Fruit fly (Drosophila melanogaster) whole organism, embryonic: Measurements from ENCODE around the gene CG9626.
A peak's percentile ranks its signal among the peaks of the same experiment; 100 is the strongest.

ENCODE experiments used
- Bdp1 ChIP-seq: fragments of 200-800 bp; sonication (Bioruptor generic); optimal IDR thresholded peaks from 3 replicates; lab custom pipeline; 2016; ENCODE audit warnings: missing biosample characterization, missing genetic modification characterization
- Blimp-1 ChIP-seq: fragments of 200-800 bp; sonication (Bioruptor generic); optimal IDR thresholded peaks from 3 replicates; lab custom pipeline; 2018; ENCODE audit warnings: missing biosample characterization, missing genetic modification characterization, mild to moderate bottlenecking, moderate library complexity, missing genetic modification reagents
- CG10147 ChIP-seq: fragments of 200-800 bp; sonication (Bioruptor generic); optimal IDR thresholded peaks from 2 replicates; lab custom pipeline; 2019; ENCODE audit warnings: missing biosample characterization, mild to moderate bottlenecking, missing genetic modification characterization, moderate library complexity
- CG10321 ChIP-seq: fragments of 200-800 bp; sonication (Bioruptor generic); IDR thresholded peaks from 2 replicates; pipeline ENCODE4 v1.3.6; 2022; ENCODE audit warnings: missing biosample characterization, missing genetic modification characterization
- CG12104 ChIP-seq: fragments of 200-800 bp; sonication (Bioruptor generic); optimal IDR thresholded peaks from 3 replicates; lab custom pipeline; 2016; ENCODE audit warnings: missing biosample characterization, missing genetic modification characterization
- CG14014 ChIP-seq: fragments of 200-800 bp; sonication (Bioruptor generic); IDR thresholded peaks from 2 replicates; pipeline ENCODE4 v1.3.6; 2022; ENCODE audit warnings: missing biosample characterization, missing genetic modification characterization
- CG14441 ChIP-seq: fragments of 200-800 bp; sonication (Bioruptor generic); IDR thresholded peaks from 2 replicates; pipeline ENCODE4 v1.3.6; 2022; ENCODE audit warnings: missing biosample characterization, missing genetic modification characterization
- CG14965 ChIP-seq: fragments of 200-800 bp; sonication (Bioruptor generic); optimal IDR thresholded peaks from 2 replicates; lab custom pipeline; 2016; ENCODE audit warnings: missing biosample characterization, missing genetic modification characterization, borderline replicate concordance
- CG15011 ChIP-seq: fragments of 200-800 bp; sonication (Bioruptor generic); optimal IDR thresholded peaks from 3 replicates; lab custom pipeline; 2018; ENCODE audit warnings: missing biosample characterization, mild to moderate bottlenecking, missing genetic modification characterization
- CG15073 ChIP-seq: fragments of 200-800 bp; sonication (Bioruptor generic); optimal IDR thresholded peaks from 2 replicates; lab custom pipeline; 2016; ENCODE audit warnings: missing biosample characterization, missing genetic modification characterization
- CG1603 ChIP-seq: fragments of 200-800 bp; sonication (Bioruptor generic); optimal IDR thresholded peaks from 2 replicates; lab custom pipeline; 2019; ENCODE audit warnings: missing biosample characterization, mild to moderate bottlenecking, missing genetic modification characterization, moderate library complexity
- CG16815 ChIP-seq: fragments of 200-800 bp; sonication (Bioruptor generic); optimal IDR thresholded peaks from 3 replicates; lab custom pipeline; 2017; ENCODE audit warnings: missing biosample characterization, mild to moderate bottlenecking, missing genetic modification characterization
- CG18262 ChIP-seq: fragments of 200-800 bp; optimal IDR thresholded peaks from 3 replicates; lab custom pipeline; 2019; ENCODE audit warnings: missing biosample characterization, mild to moderate bottlenecking, missing genetic modification characterization, moderate library complexity
- CG2202 ChIP-seq: fragments of 200-800 bp; sonication (Bioruptor generic); optimal IDR thresholded peaks from 2 replicates; lab custom pipeline; 2018; ENCODE audit warnings: missing biosample characterization, mild to moderate bottlenecking, missing genetic modification characterization
- CG2875 ChIP-seq: fragments of 200-800 bp; sonication (Bioruptor generic); optimal IDR thresholded peaks from 2 replicates; lab custom pipeline; 2017; ENCODE audit warnings: missing biosample characterization, mild to moderate bottlenecking, missing genetic modification characterization, missing genetic modification reagents
- CG2889 ChIP-seq: fragments of 200-800 bp; sonication (Bioruptor generic); IDR thresholded peaks from 3 replicates; pipeline ENCODE4 v1.3.6; 2022; ENCODE audit warnings: missing biosample characterization, missing genetic modification characterization
- CG3407 ChIP-seq: fragments of 200-800 bp; sonication (Bioruptor generic); optimal IDR thresholded peaks from 2 replicates; lab custom pipeline; 2018; ENCODE audit warnings: missing biosample characterization, mild to moderate bottlenecking, missing genetic modification characterization
- CG4282 ChIP-seq: fragments of 200-800 bp; sonication (Bioruptor generic); optimal IDR thresholded peaks from 2 replicates; lab custom pipeline; 2016; ENCODE audit warnings: missing biosample characterization, missing genetic modification characterization
- CG4424 ChIP-seq: fragments of 200-800 bp; sonication (Bioruptor generic); optimal IDR thresholded peaks from 3 replicates; lab custom pipeline; 2016; ENCODE audit warnings: missing biosample characterization, missing genetic modification characterization
- CG6689 ChIP-seq: fragments of 200-800 bp; sonication (Bioruptor generic); IDR thresholded peaks from 2 replicates; pipeline ENCODE4 v1.3.6; 2022; ENCODE audit warnings: missing biosample characterization, missing genetic modification characterization
- CG8478 ChIP-seq: fragments of >200 bp; optimal IDR thresholded peaks from 2 replicates; lab custom pipeline; 2018
- CG8765 ChIP-seq: fragments of 200-800 bp; sonication (Bioruptor generic); IDR thresholded peaks from 2 replicates; pipeline ENCODE4 v1.3.6; 2022; ENCODE audit warnings: missing biosample characterization, missing genetic modification characterization
- Dad ChIP-seq: fragments of 200-800 bp; sonication (Bioruptor generic); optimal IDR thresholded peaks from 3 replicates; lab custom pipeline; 2016; ENCODE audit warnings: missing biosample characterization, missing genetic modification characterization
- Dbx ChIP-seq: fragments of 200-800 bp; sonication (Bioruptor generic); IDR thresholded peaks from 3 replicates; pipeline ENCODE4 v1.3.6; 2022; ENCODE audit warnings: missing biosample characterization, missing genetic modification characterization
- Eip74EF ChIP-seq, 2 experiments: fragments of 200-800 bp in 1 of 2; fragments of >200 bp in 1 of 2; sonication (Bioruptor generic) in 1 of 2; optimal IDR thresholded peaks; 2 replicates each; lab custom pipeline; 2017 to 2019; ENCODE audit warnings: missing biosample characterization in 2 of 2, missing genetic modification characterization in 2 of 2, mild to moderate bottlenecking in 1 of 2, moderate library complexity in 1 of 2
- NC2α ChIP-seq: fragments of 200-800 bp; sonication (Bioruptor generic); optimal IDR thresholded peaks from 2 replicates; lab custom pipeline; 2016; ENCODE audit warnings: missing biosample characterization, missing genetic modification characterization
- Neu2 ChIP-seq: fragments of 200-800 bp; sonication (Bioruptor generic); optimal IDR thresholded peaks from 3 replicates; lab custom pipeline; 2016; ENCODE audit warnings: missing biosample characterization, missing genetic modification characterization, borderline replicate concordance
- Oaz ChIP-seq: fragments of 200-800 bp; sonication (Bioruptor generic); IDR thresholded peaks from 2 replicates; pipeline ENCODE4 v1.3.6; 2022; ENCODE audit warnings: missing biosample characterization, missing genetic modification characterization
- Rfx ChIP-seq: fragments of 200-800 bp; sonication (Bioruptor generic); IDR thresholded peaks from 2 replicates; pipeline ENCODE4 v1.3.6; 2022; ENCODE audit warnings: missing biosample characterization, missing genetic modification characterization
- Rx ChIP-seq: fragments of 200-800 bp; sonication (Bioruptor generic); IDR thresholded peaks from 2 replicates; pipeline ENCODE4 v1.3.6; 2022; ENCODE audit warnings: missing biosample characterization, missing genetic modification characterization
- Sin3A ChIP-seq: fragments of >200 bp; optimal IDR thresholded peaks from 2 replicates; lab custom pipeline; 2018
- Spps ChIP-seq: fragments of 200-800 bp; sonication (Bioruptor generic); optimal IDR thresholded peaks from 2 replicates; lab custom pipeline; 2018; ENCODE audit warnings: missing biosample characterization, mild to moderate bottlenecking, missing genetic modification characterization
- Xbp1 ChIP-seq: fragments of 200-800 bp; sonication (Bioruptor generic); optimal IDR thresholded peaks from 3 replicates; lab custom pipeline; 2016; ENCODE audit warnings: missing biosample characterization, mild to moderate bottlenecking, missing genetic modification characterization
- abd-A ChIP-seq: fragments of 200-800 bp; sonication (Bioruptor generic); optimal IDR thresholded peaks from 3 replicates; lab custom pipeline; 2019; ENCODE audit warnings: missing biosample characterization, mild to moderate bottlenecking, missing genetic modification characterization, moderate library complexity
- cg ChIP-seq: fragments of 200-800 bp; sonication (Bioruptor generic); optimal IDR thresholded peaks from 3 replicates; lab custom pipeline; 2019; ENCODE audit warnings: missing biosample characterization, mild to moderate bottlenecking, missing genetic modification characterization, moderate library complexity
- chinmo ChIP-seq: fragments of 200-800 bp; sonication (Bioruptor generic); IDR thresholded peaks from 4 replicates; pipeline ENCODE4 v1.3.6; 2022; ENCODE audit warnings: missing biosample characterization, missing genetic modification characterization; ENCODE audit not compliant: partially characterized antibody
- crc ChIP-seq: fragments of 200-800 bp; sonication (Bioruptor generic); optimal IDR thresholded peaks from 2 replicates; lab custom pipeline; 2016; ENCODE audit warnings: missing biosample characterization, missing genetic modification characterization
- fd3F ChIP-seq: fragments of 200-800 bp; sonication (Bioruptor generic); optimal IDR thresholded peaks from 2 replicates; lab custom pipeline; 2018; ENCODE audit warnings: missing biosample characterization, mild to moderate bottlenecking, missing genetic modification characterization, moderate library complexity
- grau ChIP-seq: fragments of 200-800 bp; optimal IDR thresholded peaks from 3 replicates; lab custom pipeline; 2019; ENCODE audit warnings: missing biosample characterization, mild to moderate bottlenecking, missing genetic modification characterization, moderate library complexity
- h ChIP-seq: fragments of >200 bp; optimal IDR thresholded peaks from 2 replicates; lab custom pipeline; 2017
- hb ChIP-seq: fragments of 200-800 bp; sonication (Bioruptor generic); IDR thresholded peaks from 3 replicates; pipeline ENCODE4 v1.3.6; 2022; ENCODE audit warnings: missing biosample characterization, missing genetic modification characterization; ENCODE audit not compliant: partially characterized antibody
- lab ChIP-seq: fragments of 200-800 bp; sonication (Bioruptor generic); optimal IDR thresholded peaks from 3 replicates; lab custom pipeline; 2017; ENCODE audit warnings: missing biosample characterization, missing genetic modification characterization, mild to moderate bottlenecking, moderate library complexity, missing genetic modification reagents
- lbe ChIP-seq: fragments of 200-800 bp; sonication (Bioruptor generic); optimal IDR thresholded peaks from 2 replicates; lab custom pipeline; 2016; ENCODE audit warnings: missing biosample characterization, mild to moderate bottlenecking, missing genetic modification characterization
- mirr ChIP-seq: fragments of 200-800 bp; sonication (Bioruptor generic); optimal IDR thresholded peaks from 3 replicates; lab custom pipeline; 2018; ENCODE audit warnings: missing biosample characterization, mild to moderate bottlenecking, missing genetic modification characterization
- p53 ChIP-seq: fragments of 200-800 bp; sonication (Bioruptor generic); optimal IDR thresholded peaks from 2 replicates; lab custom pipeline; 2016; ENCODE audit warnings: missing biosample characterization, missing genetic modification characterization
- pfk ChIP-seq: fragments of 200-800 bp; sonication (Bioruptor generic); optimal IDR thresholded peaks from 2 replicates; lab custom pipeline; 2018; ENCODE audit warnings: missing biosample characterization, mild to moderate bottlenecking, missing genetic modification characterization, moderate library complexity
- sisA ChIP-seq: fragments of 200-800 bp; sonication (Bioruptor generic); IDR thresholded peaks from 2 replicates; pipeline ENCODE4 v1.3.6; 2022; ENCODE audit warnings: missing biosample characterization, missing genetic modification characterization
- trh ChIP-seq: fragments of 200-800 bp; sonication (Bioruptor generic); optimal IDR thresholded peaks from 2 replicates; lab custom pipeline; 2016; ENCODE audit warnings: missing biosample characterization, missing genetic modification characterization
- unpg ChIP-seq: fragments of 200-800 bp; sonication (Bioruptor generic); optimal IDR thresholded peaks from 3 replicates; lab custom pipeline; 2018; ENCODE audit warnings: missing biosample characterization, mild to moderate bottlenecking, missing genetic modification characterization, moderate library complexity
- wek ChIP-seq: fragments of 200-800 bp; sonication (Bioruptor generic); optimal IDR thresholded peaks from 3 replicates; lab custom pipeline; 2018; ENCODE audit warnings: missing biosample characterization, mild to moderate bottlenecking, missing genetic modification characterization, moderate library complexity

Gene CG9626

dm6 chr3R:8333768-8334470 lies 33.1 kb upstream of the CG9626 start, which contains the start of gene Poxm (continued):
- TF ChIP-seq chinmo (GFP tag; lab: Robert Waterston, UW), result no peak
- peak; percentile 72 for TF ChIP-seq CG15073 (GFP tag; lab: Kevin White, UChicago)
- no peak for TF ChIP-seq wek (GFP tag; lab: Kevin White, UChicago)
- no peak for TF ChIP-seq CG14965 (GFP tag; lab: Kevin White, UChicago)
- TF ChIP-seq Blimp-1, result peak; percentile 87
- peak; percentile 44 for TF ChIP-seq Bdp1 (GFP tag; lab: Kevin White, UChicago)
- TF ChIP-seq fd3F, result peak; percentile 75
- no peak for TF ChIP-seq NC2α
- TF ChIP-seq CG10147, result peak; percentile 85
- peak; percentile 71 for TF ChIP-seq Rx
- TF ChIP-seq CG2875 (GFP tag; lab: Kevin White, UChicago), result peak; percentile 85
- TF ChIP-seq CG12104 (GFP tag; lab: Kevin White, UChicago), result peak; percentile 87
- TF ChIP-seq Xbp1 (GFP tag; lab: Kevin White, UChicago), result peak; percentile 92
- no peak for TF ChIP-seq Neu2
- TF ChIP-seq CG15011, result peak; percentile 84
- peak; percentile 82 for TF ChIP-seq CG8765
- TF ChIP-seq CG14441, result peak; percentile 86
- peak; percentile 80 for TF ChIP-seq trh
- peak; percentile 93 for TF ChIP-seq grau (tag; lab: Kevin White, UChicago)
- peak; percentile 75 for TF ChIP-seq Dad
- peak; percentile 48; the same call in 1 of the 3 replicates for TF ChIP-seq Dbx (GFP tag; lab: Robert Waterston, UW)
- TF ChIP-seq h (lab: Kevin White, UChicago), result no peak
- peak; percentile 77 for TF ChIP-seq lab
- TF ChIP-seq pfk (GFP tag; lab: Kevin White, UChicago), result no peak
- peak; percentile 28 for TF ChIP-seq CG1603
- TF ChIP-seq Eip74EF (GFP tag; optimal IDR thresholded peaks at IDR 0.05; lab: Kevin White, UChicago), result peak in 1 of 2 experiments; percentile 89
- TF ChIP-seq abd-A (tag; lab: Kevin White, UChicago), result no peak
- peak; percentile 85 for TF ChIP-seq unpg (GFP tag; lab: Kevin White, UChicago)
- TF ChIP-seq CG18262, result peak; percentile 97
- no peak for TF ChIP-seq CG4282 (GFP tag; lab: Kevin White, UChicago)
- TF ChIP-seq CG3407 (GFP tag; lab: Kevin White, UChicago), result peak; percentile 85
- no peak for TF ChIP-seq hb (GFP tag; lab: Robert Waterston, UW)
- TF ChIP-seq CG4424 (GFP tag; lab: Kevin White, UChicago), result peak; percentile 95
- 0 out of 3 replicates have a peak, but pooled peaks have one; percentile 51 for TF ChIP-seq CG2889 (GFP tag; lab: Robert Waterston, UW)
- peak; percentile 80 for TF ChIP-seq lbe (GFP tag; lab: Kevin White, UChicago)
- peak; percentile 91 for TF ChIP-seq CG16815
- TF ChIP-seq Rfx, result peak; percentile 86
- TF ChIP-seq Sin3A (lab: Kevin White, UChicago), result no peak
- TF ChIP-seq Oaz, result peak; percentile 78
- TF ChIP-seq CG10321, result 0 out of 2 replicates have a peak, but pooled peaks have one; percentile 28
- TF ChIP-seq sisA (GFP tag; lab: Robert Waterston, UW), result peak; percentile 93
- no peak for TF ChIP-seq p53 (GFP tag; lab: Kevin White, UChicago)
- peak; percentile 99 for TF ChIP-seq cg
- TF ChIP-seq CG14014 (GFP tag; lab: Robert Waterston, UW), result peak; percentile 82; the same call in 1 of the 2 replicates
- TF ChIP-seq crc (GFP tag; lab: Kevin White, UChicago), result no peak
- peak; percentile 94 for TF ChIP-seq CG6689 (GFP tag; lab: Robert Waterston, UW)
- TF ChIP-seq Spps (tag; lab: Kevin White, UChicago), result peak; percentile 88
- no peak for TF ChIP-seq mirr (GFP tag; lab: Kevin White, UChicago)
- peak; percentile 91 for TF ChIP-seq CG8478 (lab: Kevin White, UChicago)
- TF ChIP-seq CG2202 (tag; lab: Kevin White, UChicago), result peak; percentile 65
